Worm (Caenorhabditis elegans): Measurements from ENCODE around the gene C10A4.2.

DNA sequence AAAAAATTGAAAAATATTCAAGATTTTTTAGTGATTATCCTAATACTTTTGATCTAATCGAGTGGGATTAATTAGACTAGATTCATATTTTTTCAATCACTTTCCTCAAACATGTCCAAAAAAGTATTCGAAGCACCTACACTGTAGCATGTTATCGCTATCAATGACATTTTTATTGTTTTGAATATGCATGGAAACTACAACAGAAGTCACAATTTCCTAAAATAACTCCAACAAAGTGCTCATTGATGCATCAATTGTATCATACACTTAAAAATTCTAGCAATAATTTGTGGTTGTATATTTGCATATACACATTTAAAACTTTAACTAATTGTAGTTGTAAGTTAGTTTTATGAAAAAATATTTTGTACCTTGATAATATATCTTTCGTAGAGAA, 30.1 kb downstream of the C10A4.2 start:
- TF ChIP-seq akir-1 (GFP tag; optimal IDR thresholded peaks at IDR 0.05) (no peak), athp-1 (tag; optimal IDR thresholded peaks at IDR 0.05) (no peak), ama-1 (optimal IDR thresholded peaks at IDR 0.05) (no peak), ama-1 (GFP tag; optimal IDR thresholded peaks at IDR 0.05) (no peak), mxl-1 (tag; optimal IDR thresholded peaks at IDR 0.05) (no peak), attf-5 (GFP tag; optimal IDR thresholded peaks at IDR 0.05) (no peak)
